Fruit fly (Drosophila melanogaster): ENCODE results near the gene CG42570.

- TF ChIP-seq CTCF (optimal IDR thresholded peaks at IDR 0.05) (no peak), CG8478 (optimal IDR thresholded peaks at IDR 0.05) (no peak)
These were observed 17.2 kb upstream of the CG42570 start for dm6 chr3L:15700338-15700966.
